Fruit fly (Drosophila melanogaster) whole organism, prepupa: ENCODE data around the gene pcx.

Experiments used
- OdsH ChIP-seq: fragments of 200-800 bp; sonication (Bioruptor generic); optimal IDR thresholded peaks from 3 replicates; lab custom pipeline; 2016; ENCODE audit warnings: missing biosample characterization, missing genetic modification characterization
- ss ChIP-seq, 2 experiments: fragments of 200-800 bp; sonication (Bioruptor generic); optimal IDR thresholded peaks; 2 replicates in 1 of 2; 3 replicates in 1 of 2; lab custom pipeline; 2017 to 2018; ENCODE audit warnings: mild to moderate bottlenecking in 2 of 2, missing biosample characterization in 2 of 2, missing genetic modification characterization in 2 of 2, moderate library complexity in 1 of 2

- TF ChIP-seq ss (GFP tag; optimal IDR thresholded peaks at IDR 0.05; lab: Kevin White, UChicago) (peak; percentile 8 to 57), OdsH (GFP tag; lab: Kevin White, UChicago) (peak; percentile 50)
These were observed 44.9 kb downstream of the pcx start for dm6 chrX:2269822-2270556.
